Worm (Caenorhabditis elegans): ENCODE measurements around the gene gcc-1.

The gcc-1 gene

ce11 chrX:3154562-3154961, 5.2 kb upstream of the gcc-1 start:
- TF ChIP-seq hlh-12 (tag; optimal IDR thresholded peaks at IDR 0.05) (no peak), nhr-80 (tag; optimal IDR thresholded peaks at IDR 0.05) (peak; percentile 75), nfya-1 (tag; optimal IDR thresholded peaks at IDR 0.05; ENCODE audit: borderline replicate concordance, insufficient read depth) (no peak), rcor-1 (GFP tag; IDR thresholded peaks at IDR 0.05) (no peak), cebp-1 (GFP tag; IDR thresholded peaks at IDR 0.05) (no peak), cebp-1 (tag; optimal IDR thresholded peaks at IDR 0.05) (no peak), F49E8.2 (tag; optimal IDR thresholded peaks at IDR 0.05; ENCODE audit: insufficient read depth) (no peak), hsf-1 (GFP tag; IDR thresholded peaks at IDR 0.05) (no peak)

ce11 chrX:3155111-3155843, 4.5 kb upstream of the gcc-1 start:
- peak; percentile 39; the same call in 1 of the 2 replicates for TF ChIP-seq hsf-1 (GFP tag; IDR thresholded peaks at IDR 0.05)
- TF ChIP-seq ceh-40 (GFP tag; IDR thresholded peaks at IDR 0.05): no peak
- TF ChIP-seq tlf-1 (GFP tag; optimal IDR thresholded peaks at IDR 0.05): no peak
- no peak for TF ChIP-seq attf-5 (GFP tag; optimal IDR thresholded peaks at IDR 0.05)
- TF ChIP-seq F22D6.2 (tag; optimal IDR thresholded peaks at IDR 0.05): no peak
- no peak for TF ChIP-seq hlh-26 (GFP tag; conservative IDR thresholded peaks at IDR 0.05)
- no peak for TF ChIP-seq cebp-1 (GFP tag; IDR thresholded peaks at IDR 0.05)
- TF ChIP-seq cebp-1 (tag; optimal IDR thresholded peaks at IDR 0.05): peak; percentile 22
- TF ChIP-seq akir-1 (GFP tag; optimal IDR thresholded peaks at IDR 0.05): no peak
- no peak for TF ChIP-seq F57C9.4 (tag; optimal IDR thresholded peaks at IDR 0.05)
- no peak for TF ChIP-seq tbx-9 (tag; optimal IDR thresholded peaks at IDR 0.05; ENCODE audit: borderline replicate concordance)
- no peak for TF ChIP-seq ceh-91 (GFP tag; IDR thresholded peaks at IDR 0.05)
- TF ChIP-seq rpc-1 (optimal IDR thresholded peaks at IDR 0.05): peak; percentile 26
- no peak for TF ChIP-seq rpc-1 (tag; optimal IDR thresholded peaks at IDR 0.05)

ce11 chrX:3156062-3156791, 3.5 kb upstream of the gcc-1 start:
- no peak for TF ChIP-seq akir-1 (GFP tag; optimal IDR thresholded peaks at IDR 0.05)
- no peak for TF ChIP-seq ceh-58 (GFP tag; IDR thresholded peaks at IDR 0.05)
- TF ChIP-seq F57A8.1 (GFP tag; optimal IDR thresholded peaks at IDR 0.05): no peak

- TF ChIP-seq him-1 (tag; optimal IDR thresholded peaks at IDR 0.05) (no peak), Y95B8A.8 (GFP tag; IDR thresholded peaks at IDR 0.05) (no peak), snpc-4 (GFP tag; optimal IDR thresholded peaks at IDR 0.05) (no peak), snpc-4 (tag; optimal IDR thresholded peaks at IDR 0.05) (no peak), sptf-2 (GFP tag; optimal IDR thresholded peaks at IDR 0.05) (no peak), ZK185.1 (tag; optimal IDR thresholded peaks at IDR 0.05; ENCODE audit: poor library complexity, severe bottlenecking) (no peak), bed-1 (GFP tag; IDR thresholded peaks at IDR 0.05) (no peak), Y67H2A.10 (GFP tag; conservative IDR thresholded peaks at IDR 0.05) (no peak), ets-4 (GFP tag; optimal IDR thresholded peaks at IDR 0.05) (no peak), snpc-1.3 (tag; optimal IDR thresholded peaks at IDR 0.05; ENCODE audit: insufficient read depth) (no peak), attf-5 (GFP tag; optimal IDR thresholded peaks at IDR 0.05) (no peak), rpc-1 (optimal IDR thresholded peaks at IDR 0.05) (no peak), rpc-1 (tag; optimal IDR thresholded peaks at IDR 0.05) (no peak), mxl-1 (tag; optimal IDR thresholded peaks at IDR 0.05) (no peak), madf-10 (tag; optimal IDR thresholded peaks at IDR 0.05) (no peak), ceh-27 (GFP tag; optimal IDR thresholded peaks at IDR 0.05) (no peak), egrh-3 (GFP tag; IDR thresholded peaks at IDR 0.05) (no peak), ztf-26 (tag; optimal IDR thresholded peaks at IDR 0.05) (no peak), tbp1 (GFP tag; optimal IDR thresholded peaks at IDR 0.05) (no peak)
Observed at ce11 chrX:3163972-3164575, 4.3 kb downstream of the gcc-1 start, which contains the start of gene syx-6. Gene syx-6, plus strand, starts transcription at chrX:3164525.
